Worm (Caenorhabditis elegans) whole organism, late embryonic: Measurements from ENCODE around the gene Y39A3CL.7.

ENCODE experiments used
- C08G9.2 ChIP-seq: sonication (generic microtip); optimal IDR thresholded peaks from 2 replicates; lab custom pipeline; 2016; ENCODE audit warnings: mild to moderate bottlenecking, missing genetic modification characterization, moderate library complexity, missing compliant biosample characterization
- F13H6.1 ChIP-seq: sonication (generic microtip); optimal IDR thresholded peaks from 2 replicates; lab custom pipeline; 2016; ENCODE audit warnings: missing genetic modification characterization, missing compliant biosample characterization
- K02D7.2 ChIP-seq: sonication (generic microtip); optimal IDR thresholded peaks from 2 replicates; lab custom pipeline; 2017; ENCODE audit warnings: mild to moderate bottlenecking, missing genetic modification characterization, missing compliant biosample characterization
- T23F11.4 ChIP-seq: fragments of 200-800 bp; sonication (Bioruptor generic); optimal IDR thresholded peaks from 2 replicates; lab custom pipeline; 2018; ENCODE audit warnings: mild to moderate bottlenecking, missing genetic modification characterization, missing compliant biosample characterization
- Y22D7AL.16 ChIP-seq: sonication (generic microtip); optimal IDR thresholded peaks from 2 replicates; lab custom pipeline; 2016; ENCODE audit warnings: missing genetic modification characterization, missing compliant biosample characterization
- ama-1 ChIP-seq: fragments of 150-350 bp; optimal IDR thresholded peaks from 2 replicates; lab custom pipeline; 2014
- ceh-18 ChIP-seq: sonication (generic microtip); optimal IDR thresholded peaks from 2 replicates; lab custom pipeline; 2016; ENCODE audit warnings: missing genetic modification characterization, missing compliant biosample characterization
- ceh-22 ChIP-seq: sonication (generic microtip); optimal IDR thresholded peaks from 2 replicates; lab custom pipeline; 2017; ENCODE audit warnings: missing biosample characterization, missing genetic modification characterization
- ceh-30 ChIP-seq: fragments of 150-350 bp; optimal IDR thresholded peaks from 2 replicates; lab custom pipeline; 2014; ENCODE audit warnings: missing biosample characterization, missing genetic modification characterization
- ceh-34 ChIP-seq: sonication (generic microtip); optimal IDR thresholded peaks from 2 replicates; lab custom pipeline; 2016; ENCODE audit warnings: mild to moderate bottlenecking, missing genetic modification characterization, missing compliant biosample characterization
- ceh-48 ChIP-seq: sonication (generic microtip); optimal IDR thresholded peaks from 2 replicates; lab custom pipeline; 2016; ENCODE audit warnings: missing genetic modification characterization, inconsistent platforms, missing compliant biosample characterization
- ceh-6 ChIP-seq: fragments of 200-800 bp; sonication (Bioruptor generic); optimal IDR thresholded peaks from 2 replicates; lab custom pipeline; 2018; ENCODE audit warnings: mild to moderate bottlenecking, missing genetic modification characterization, missing compliant biosample characterization
- ceh-9 ChIP-seq: sonication (generic microtip); optimal IDR thresholded peaks from 2 replicates; lab custom pipeline; 2016; ENCODE audit warnings: mild to moderate bottlenecking, missing genetic modification characterization, inconsistent platforms, missing compliant biosample characterization
- dve-1 ChIP-seq: sonication (generic microtip); optimal IDR thresholded peaks from 2 replicates; lab custom pipeline; 2017; ENCODE audit warnings: antibody characterized with exemption, mild to moderate bottlenecking, missing genetic modification characterization, missing compliant biosample characterization
- elt-2 ChIP-seq: sonication (generic microtip); optimal IDR thresholded peaks from 2 replicates; lab custom pipeline; 2016; ENCODE audit warnings: missing genetic modification reagents, missing genetic modification characterization, missing compliant biosample characterization
- elt-4 ChIP-seq: sonication (generic microtip); optimal IDR thresholded peaks from 2 replicates; lab custom pipeline; 2016; ENCODE audit warnings: missing genetic modification characterization, missing compliant biosample characterization
- ets-4 ChIP-seq: sonication (generic microtip); optimal IDR thresholded peaks from 2 replicates; lab custom pipeline; 2016; ENCODE audit warnings: missing genetic modification characterization, missing compliant biosample characterization
- fax-1 ChIP-seq: sonication (generic microtip); optimal IDR thresholded peaks from 2 replicates; lab custom pipeline; 2016; ENCODE audit warnings: missing genotype, missing genetic modification characterization, missing compliant biosample characterization
- fkh-10 ChIP-seq: fragments of 150-350 bp; optimal IDR thresholded peaks from 2 replicates; lab custom pipeline; 2014; ENCODE audit warnings: missing biosample characterization, missing genetic modification reagents, missing genetic modification characterization
- gmeb-2 ChIP-seq: sonication (generic microtip); optimal IDR thresholded peaks from 2 replicates; lab custom pipeline; 2016; ENCODE audit warnings: missing genetic modification characterization, inconsistent platforms, missing compliant biosample characterization
- hlh-13 ChIP-seq: fragments of 200-800 bp; sonication (Bioruptor generic); optimal IDR thresholded peaks from 2 replicates; lab custom pipeline; 2018; ENCODE audit warnings: mild to moderate bottlenecking, missing genetic modification characterization, missing compliant biosample characterization
- hlh-15 ChIP-seq: sonication (generic microtip); optimal IDR thresholded peaks from 2 replicates; lab custom pipeline; 2016; ENCODE audit warnings: missing genetic modification characterization, missing compliant biosample characterization
- hlh-30 ChIP-seq: sonication (generic microtip); optimal IDR thresholded peaks from 2 replicates; lab custom pipeline; 2017; ENCODE audit warnings: antibody characterized with exemption, missing genetic modification characterization, missing compliant biosample characterization; ENCODE audit not compliant: insufficient read depth
- hlh-6 ChIP-seq: sonication (generic microtip); optimal IDR thresholded peaks from 2 replicates; lab custom pipeline; 2016; ENCODE audit warnings: missing genotype, missing genetic modification characterization, missing compliant biosample characterization
- hlh-8 ChIP-seq: sonication (generic microtip); optimal IDR thresholded peaks from 2 replicates; lab custom pipeline; 2016; ENCODE audit warnings: missing genotype, missing genetic modification characterization, missing compliant biosample characterization
- lim-6 ChIP-seq: sonication (generic microtip); optimal IDR thresholded peaks from 2 replicates; lab custom pipeline; 2016; ENCODE audit warnings: missing genetic modification characterization, missing compliant biosample characterization
- lin-11 ChIP-seq: fragments of 200-800 bp; sonication (Bioruptor generic); optimal IDR thresholded peaks from 2 replicates; lab custom pipeline; 2018; ENCODE audit warnings: mild to moderate bottlenecking, missing genetic modification characterization, missing compliant biosample characterization
- madf-2 ChIP-seq: sonication (generic microtip); optimal IDR thresholded peaks from 2 replicates; lab custom pipeline; 2017; ENCODE audit warnings: missing genetic modification characterization, missing compliant biosample characterization
- mec-3 ChIP-seq: sonication (generic microtip); optimal IDR thresholded peaks from 2 replicates; lab custom pipeline; 2016; ENCODE audit warnings: borderline replicate concordance, missing genetic modification characterization, missing compliant biosample characterization
- nhr-11 ChIP-seq: fragments of 150-350 bp; optimal IDR thresholded peaks from 2 replicates; lab custom pipeline; 2014; ENCODE audit warnings: missing biosample characterization, missing genetic modification characterization
- nhr-232 ChIP-seq: sonication (generic microtip); optimal IDR thresholded peaks from 2 replicates; lab custom pipeline; 2016; ENCODE audit warnings: missing genetic modification characterization, missing compliant biosample characterization
- npax-4 ChIP-seq: sonication (generic microtip); optimal IDR thresholded peaks from 2 replicates; lab custom pipeline; 2016; ENCODE audit warnings: missing genetic modification characterization, missing compliant biosample characterization
- pag-3 ChIP-seq: sonication (generic microtip); optimal IDR thresholded peaks from 2 replicates; lab custom pipeline; 2016; ENCODE audit warnings: missing compliant biosample characterization, missing genetic modification characterization, borderline replicate concordance
- pax-1 ChIP-seq: fragments of 150-350 bp; optimal IDR thresholded peaks from 2 replicates; lab custom pipeline; 2014; ENCODE audit warnings: missing biosample characterization, missing genetic modification characterization
- pha-2 ChIP-seq: sonication (generic microtip); optimal IDR thresholded peaks from 2 replicates; lab custom pipeline; 2017; ENCODE audit warnings: mild to moderate bottlenecking, missing genetic modification characterization, missing compliant biosample characterization
- pha-4 ChIP-seq: fragments of 150-350 bp; optimal IDR thresholded peaks from 2 replicates; lab custom pipeline; 2018; ENCODE audit warnings: missing biosample characterization, missing genetic modification reagents, missing genetic modification characterization
- pros-1 ChIP-seq: fragments of 150-350 bp; optimal IDR thresholded peaks from 2 replicates; lab custom pipeline; 2014; ENCODE audit warnings: missing biosample characterization, missing genetic modification reagents, missing genetic modification characterization
- ref-2 ChIP-seq: sonication (generic microtip); optimal IDR thresholded peaks from 2 replicates; lab custom pipeline; 2016; ENCODE audit warnings: missing genetic modification characterization, missing compliant biosample characterization
- sox-4 ChIP-seq: sonication (generic microtip); optimal IDR thresholded peaks from 2 replicates; lab custom pipeline; 2017; ENCODE audit warnings: mild to moderate bottlenecking, missing genetic modification characterization, inconsistent platforms, missing compliant biosample characterization
- syd-9 ChIP-seq: sonication (generic microtip); optimal IDR thresholded peaks from 2 replicates; lab custom pipeline; 2016; ENCODE audit warnings: mild to moderate bottlenecking, missing genetic modification characterization, moderate library complexity, missing compliant biosample characterization
- tbx-2 ChIP-seq: sonication (generic microtip); optimal IDR thresholded peaks from 2 replicates; lab custom pipeline; 2016; ENCODE audit warnings: missing genetic modification characterization, missing compliant biosample characterization
- tbx-7 ChIP-seq: sonication (generic microtip); optimal IDR thresholded peaks from 2 replicates; lab custom pipeline; 2016; ENCODE audit warnings: missing genotype, missing genetic modification characterization, missing compliant biosample characterization
- unc-3 ChIP-seq, 2 experiments: fragments of 200-800 bp in 1 of 2; sonication (Bioruptor generic) in 1 of 2; sonication (generic microtip) in 1 of 2; conservative IDR thresholded peaks in 1 of 2; optimal IDR thresholded peaks in 1 of 2; 2 replicates each; pipeline versions ENCODE4 v1.3.6 to Lab custom; 2016 to 2022; ENCODE audit warnings: missing compliant biosample characterization in 2 of 2, missing genetic modification characterization in 2 of 2, missing genetic modification reagents in 1 of 2
- unc-55 ChIP-seq: sonication (generic microtip); optimal IDR thresholded peaks from 2 replicates; lab custom pipeline; 2017; ENCODE audit warnings: missing biosample characterization, missing genetic modification reagents, missing genetic modification characterization
- unc-86 ChIP-seq: sonication (generic microtip); optimal IDR thresholded peaks from 2 replicates; lab custom pipeline; 2016; ENCODE audit warnings: missing genetic modification characterization, missing compliant biosample characterization
- ztf-16 ChIP-seq: sonication (generic microtip); optimal IDR thresholded peaks from 2 replicates; lab custom pipeline; 2017; ENCODE audit warnings: missing genetic modification characterization, missing compliant biosample characterization

The Y39A3CL.7 gene

DNA sequence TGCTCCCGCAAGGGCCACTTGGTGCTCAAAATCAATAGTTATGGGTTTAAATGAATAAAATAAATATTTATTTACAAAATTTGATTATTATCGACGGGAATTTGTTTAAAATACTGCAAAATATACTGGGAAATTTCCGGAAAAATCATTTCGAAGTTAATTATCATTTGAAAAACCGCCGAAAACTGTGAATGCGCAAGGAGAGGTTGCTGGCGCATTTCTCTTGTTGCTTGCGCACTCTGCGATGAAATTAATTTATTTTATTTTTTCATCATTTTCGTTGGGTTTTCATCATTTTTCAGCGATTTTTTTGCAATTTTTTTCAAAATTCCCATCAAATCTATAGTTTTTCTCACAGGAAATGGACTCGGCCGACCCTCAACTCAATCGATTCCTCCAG is 34.8 kb downstream of the Y39A3CL.7 start, which contains the start of gene ddp-1 (continued):
- TF ChIP-seq unc-3 (GFP tag; conservative IDR thresholded peaks at IDR 0.05; lab: Robert Waterston, UW) (peak; percentile 81), unc-3 (tag; optimal IDR thresholded peaks at IDR 0.05; lab: Kevin White, UChicago) (peak; percentile 51), ref-2 (tag; lab: Kevin White, UChicago) (peak; percentile 75), hlh-30 (tag; lab: Kevin White, UChicago) (no peak), ceh-34 (tag; lab: Kevin White, UChicago) (peak; percentile 66), pha-4 (tag; lab: Kevin White, UChicago) (no peak), elt-2 (tag; lab: Kevin White, UChicago) (peak; percentile 86), ama-1 (lab: Kevin White, UChicago) (no peak), ceh-9 (tag; lab: Kevin White, UChicago) (no peak), sox-4 (tag; lab: Kevin White, UChicago) (peak; percentile 71), elt-4 (no peak), F13H6.1 (tag; lab: Kevin White, UChicago) (peak; percentile 25), dve-1 (peak; percentile 72), ceh-48 (tag; lab: Kevin White, UChicago) (peak; percentile 60), unc-55 (GFP tag; lab: Kevin White, UChicago) (no peak), ceh-22 (tag; lab: Kevin White, UChicago) (no peak), ceh-30 (no peak), hlh-15 (tag; lab: Kevin White, UChicago) (peak; percentile 59), gmeb-2 (peak; percentile 82), pag-3 (tag; lab: Kevin White, UChicago) (no peak), madf-2 (tag; lab: Kevin White, UChicago) (peak; percentile 78), tbx-2 (tag; lab: Kevin White, UChicago) (peak; percentile 77), syd-9 (tag; lab: Kevin White, UChicago) (no peak), nhr-11 (tag; lab: Kevin White, UChicago) (no peak), fkh-10 (peak; percentile 40), C08G9.2 (tag; lab: Kevin White, UChicago) (peak; percentile 36), hlh-13 (no peak), ceh-6 (peak; percentile 39), lim-6 (tag; lab: Kevin White, UChicago) (peak; percentile 15), tbx-7 (tag; lab: Kevin White, UChicago) (no peak), hlh-8 (no peak), pha-2 (tag; lab: Kevin White, UChicago) (peak; percentile 58), mec-3 (tag; lab: Kevin White, UChicago) (no peak), K02D7.2 (tag; lab: Kevin White, UChicago) (peak; percentile 56), unc-86 (peak; percentile 77), Y22D7AL.16 (peak; percentile 68), fax-1 (tag; lab: Kevin White, UChicago) (peak; percentile 47)

DNA sequence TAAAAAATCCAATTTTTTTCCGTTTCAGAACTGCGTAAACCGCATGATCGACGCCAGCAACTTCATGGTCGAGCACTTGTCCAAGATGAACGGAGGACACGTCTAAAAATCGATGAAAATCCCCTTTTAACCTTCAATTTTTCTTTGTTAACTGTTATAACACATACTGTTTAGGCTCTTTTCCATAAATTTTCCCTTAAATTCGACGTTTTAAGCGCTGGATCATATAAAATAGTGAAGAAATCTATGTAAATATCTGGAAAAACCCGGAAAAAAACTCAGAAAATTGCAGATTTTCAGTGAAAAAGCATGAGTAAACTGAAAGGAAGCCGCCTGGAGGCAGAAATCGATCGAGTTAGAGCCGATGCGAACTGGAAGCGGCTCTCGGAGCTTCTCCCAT is 35.4 kb downstream of the Y39A3CL.7 start, which contains the start of gene ttc-7:
ttc-7 (plus strand) TSS at position 301 of the 400 bp plus-strand sequence.
- TF ChIP-seq pha-4 (tag; lab: Kevin White, UChicago) (no peak), dve-1 (no peak), pha-2 (tag; lab: Kevin White, UChicago) (no peak), T23F11.4 (no peak), pros-1 (no peak), hlh-6 (tag; lab: Kevin White, UChicago) (no peak), ceh-18 (tag; lab: Kevin White, UChicago) (no peak), ets-4 (tag; lab: Kevin White, UChicago) (no peak), nhr-232 (tag; lab: Kevin White, UChicago) (no peak), lin-11 (tag; lab: Kevin White, UChicago) (no peak), ztf-16 (tag; lab: Kevin White, UChicago) (no peak), nhr-11 (tag; lab: Kevin White, UChicago) (no peak), sox-4 (tag; lab: Kevin White, UChicago) (no peak), npax-4 (tag; lab: Kevin White, UChicago) (no peak), hlh-13 (no peak), pax-1 (tag; lab: Kevin White, UChicago) (no peak)
- TF ChIP-seq, all 69 proteins: peak for 0
